Fruit fly (Drosophila melanogaster) whole organism, pupa: ENCODE data around the gene CG6330.

Source experiments
- CG10348 ChIP-seq: fragments of 200-800 bp; sonication (Bioruptor generic); IDR thresholded peaks from 2 replicates; pipeline ENCODE4 v1.3.6; 2022; ENCODE audit warnings: missing biosample characterization, missing genetic modification characterization
- EcR ChIP-seq: fragments of 200-800 bp; sonication (Bioruptor generic); optimal IDR thresholded peaks from 3 replicates; lab custom pipeline; 2019; ENCODE audit warnings: missing biosample characterization, missing genetic modification characterization, mild to moderate bottlenecking, moderate library complexity, missing genetic modification reagents
- Ets98B ChIP-seq: fragments of 200-800 bp; sonication (Bioruptor generic); IDR thresholded peaks from 2 replicates; pipeline ENCODE4 v1.3.6; 2022; ENCODE audit warnings: missing biosample characterization, missing genetic modification characterization
- Pif1B ChIP-seq: fragments of 200-800 bp; sonication (Bioruptor generic); optimal IDR thresholded peaks from 3 replicates; lab custom pipeline; 2016; ENCODE audit warnings: missing biosample characterization, missing genetic modification characterization
- Snoo ChIP-seq: fragments of 200-800 bp; sonication (Bioruptor generic); optimal IDR thresholded peaks from 3 replicates; lab custom pipeline; 2017; ENCODE audit warnings: missing biosample characterization, mild to moderate bottlenecking, missing genetic modification characterization, inconsistent platforms

DNA sequence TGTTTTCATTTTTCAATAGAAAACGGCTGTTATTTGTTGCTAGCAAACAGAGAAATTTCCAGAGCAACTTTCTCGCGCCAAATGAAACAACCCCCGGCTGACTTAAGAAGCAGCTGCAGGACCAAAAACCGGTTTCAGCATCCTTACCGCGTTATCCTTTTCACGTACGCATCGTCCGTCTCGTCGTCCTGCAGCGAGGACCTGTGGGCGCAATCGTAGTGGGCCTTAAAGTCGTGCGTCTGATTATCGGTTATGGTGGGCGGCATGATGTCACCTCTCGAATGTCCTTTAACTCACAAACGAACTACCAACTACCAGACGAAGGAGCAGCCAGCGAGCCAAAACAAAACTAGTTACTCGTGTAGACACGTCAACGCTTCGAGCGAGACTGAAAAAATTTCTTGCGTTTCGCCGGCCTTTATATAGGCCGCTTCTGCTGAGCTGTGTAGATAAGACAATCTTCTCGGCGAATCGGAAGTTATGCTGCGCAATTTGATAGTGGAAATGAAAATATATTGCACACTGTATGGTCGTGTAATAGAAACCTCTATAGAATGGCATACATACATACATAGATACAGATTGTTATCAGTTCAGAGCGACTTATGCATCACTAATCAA lies 5.3 kb downstream of the CG6330 start:
- no peak for TF ChIP-seq Snoo (tag; lab: Kevin White, UChicago)
- TF ChIP-seq EcR, result no peak
- no peak for TF ChIP-seq Ets98B (GFP tag; lab: Robert Waterston, UW)
- TF ChIP-seq CG10348 (GFP tag; lab: Robert Waterston, UW), result no peak
- TF ChIP-seq Pif1B, result no peak
